Worm (Caenorhabditis elegans): ENCODE data around the gene gldi-3.

gldi-3 gene

DNA sequence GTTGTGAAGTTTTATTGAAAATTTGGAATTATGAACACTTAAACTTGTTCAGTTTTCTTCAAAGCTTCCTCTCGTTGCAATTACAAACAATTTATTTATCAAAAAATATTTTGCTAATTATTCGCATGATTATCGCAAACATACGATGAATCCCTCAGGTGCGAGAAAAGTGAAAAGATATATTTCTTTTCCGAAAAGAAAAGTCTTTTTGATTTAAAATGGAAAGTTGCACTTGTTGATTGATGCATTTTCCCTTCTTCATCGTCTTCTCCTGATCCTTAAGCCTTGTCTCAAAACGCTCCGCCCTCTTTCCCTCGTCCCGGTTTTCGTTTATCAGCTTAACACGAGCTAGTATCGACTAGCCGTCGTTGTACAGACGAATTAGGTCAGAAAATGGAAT is 47.4 kb downstream of the gldi-3 start:
- TF ChIP-seq hlh-8 (tag; optimal IDR thresholded peaks at IDR 0.05) (no peak), lin-11 (tag; optimal IDR thresholded peaks at IDR 0.05) (no peak), ref-2 (tag; optimal IDR thresholded peaks at IDR 0.05) (no peak), gmeb-2 (tag; optimal IDR thresholded peaks at IDR 0.05) (no peak)

DNA sequence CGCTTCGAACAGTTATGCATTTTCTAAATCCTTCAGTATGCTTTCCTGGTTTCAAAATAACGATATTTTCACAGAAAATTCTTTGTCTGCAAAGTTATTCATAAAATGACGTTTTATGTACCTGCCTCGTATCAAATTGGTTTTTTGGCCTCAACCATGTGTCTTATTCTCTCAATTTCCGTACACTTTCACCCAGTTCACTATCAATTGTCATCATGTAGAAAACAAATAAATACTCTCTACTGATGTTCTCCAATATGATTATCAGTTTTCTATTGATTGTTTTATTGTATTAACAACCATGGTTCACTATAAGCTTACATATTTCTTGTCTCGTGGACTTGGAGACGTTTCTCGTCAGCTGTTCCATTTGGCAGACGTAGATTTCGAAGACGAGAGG is 48.7 kb downstream of the gldi-3 start, which contains the start of gene gst-13:
TSS of gene gst-13 (plus strand) at position 218 of the 400 bp plus-strand sequence.
- TF ChIP-seq elt-4 (tag; optimal IDR thresholded peaks at IDR 0.05), result no peak
- TF ChIP-seq elt-2 (tag; optimal IDR thresholded peaks at IDR 0.05), result peak; percentile 68

DNA sequence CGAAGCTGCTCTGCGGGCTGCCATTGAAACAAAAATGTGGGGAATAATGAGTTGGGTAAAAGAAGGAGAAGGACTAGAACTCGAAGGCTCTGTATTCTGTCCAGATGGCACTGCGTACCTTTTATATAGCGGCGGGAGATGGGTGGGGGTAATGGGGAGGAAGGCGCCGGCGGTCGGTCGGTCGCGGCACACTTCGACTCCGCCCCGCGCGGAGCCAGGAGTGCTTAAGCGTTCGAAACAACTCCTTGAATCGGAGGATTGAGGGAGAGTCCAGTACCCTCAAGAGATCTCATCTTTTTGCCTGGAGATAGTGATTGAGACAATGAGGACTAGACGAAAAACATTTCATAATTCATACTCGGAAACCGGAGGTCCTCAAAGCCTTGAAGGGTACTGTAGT is 52.8 kb downstream of the gldi-3 start, which contains the start of gene abu-14:
TSS of gene abu-14 (minus strand) at position 81 of the 400 bp plus-strand sequence.
- TF ChIP-seq elt-2 (tag; optimal IDR thresholded peaks at IDR 0.05), result no peak
- TF ChIP-seq ama-1 (optimal IDR thresholded peaks at IDR 0.05), result no peak
- no peak for TF ChIP-seq zip-5 (tag; optimal IDR thresholded peaks at IDR 0.05)
- TF ChIP-seq ceh-34 (tag; optimal IDR thresholded peaks at IDR 0.05), result no peak
- TF ChIP-seq K02D7.2 (tag; optimal IDR thresholded peaks at IDR 0.05), result no peak
- TF ChIP-seq ceh-14 (tag; optimal IDR thresholded peaks at IDR 0.05), result no peak
- no peak for TF ChIP-seq unc-3 (GFP tag; conservative IDR thresholded peaks at IDR 0.05)
- TF ChIP-seq unc-3 (tag; optimal IDR thresholded peaks at IDR 0.05), result no peak
- TF ChIP-seq ceh-24 (tag; optimal IDR thresholded peaks at IDR 0.05), result no peak
- TF ChIP-seq lin-11 (tag; optimal IDR thresholded peaks at IDR 0.05), result no peak
- no peak for TF ChIP-seq elt-4 (tag; optimal IDR thresholded peaks at IDR 0.05)
- no peak for TF ChIP-seq nfya-1 (tag; optimal IDR thresholded peaks at IDR 0.05)
- no peak for TF ChIP-seq ztf-16 (tag; optimal IDR thresholded peaks at IDR 0.05)
- TF ChIP-seq ceh-48 (tag; optimal IDR thresholded peaks at IDR 0.05), result no peak
- no peak for TF ChIP-seq C08G9.2 (tag; optimal IDR thresholded peaks at IDR 0.05)
- no peak for TF ChIP-seq pat-9 (tag; optimal IDR thresholded peaks at IDR 0.05)
- no peak for TF ChIP-seq ceh-30 (tag; optimal IDR thresholded peaks at IDR 0.05)
- TF ChIP-seq ceh-31 (tag; optimal IDR thresholded peaks at IDR 0.05), result no peak
- TF ChIP-seq pag-3 (tag; optimal IDR thresholded peaks at IDR 0.05; ENCODE audit: borderline replicate concordance), result no peak
- TF ChIP-seq pha-2 (tag; optimal IDR thresholded peaks at IDR 0.05), result no peak
- TF ChIP-seq hlh-6 (tag; optimal IDR thresholded peaks at IDR 0.05), result no peak

Data from whole organism, late embryonic.